Fruit fly (Drosophila melanogaster) whole organism, embryonic: ENCODE data around the gene CG31249.

Experiments used
- psq ChIP-seq: fragments of 200-800 bp; sonication (Bioruptor generic); optimal IDR thresholded peaks from 2 replicates; lab custom pipeline; 2017; ENCODE audit warnings: missing biosample characterization, missing genetic modification characterization
- ranshi ChIP-seq: fragments of 200-800 bp; sonication (Bioruptor generic); IDR thresholded peaks from 2 replicates; pipeline ENCODE4 v1.3.6; 2022; ENCODE audit warnings: missing biosample characterization, missing genetic modification characterization

DNA sequence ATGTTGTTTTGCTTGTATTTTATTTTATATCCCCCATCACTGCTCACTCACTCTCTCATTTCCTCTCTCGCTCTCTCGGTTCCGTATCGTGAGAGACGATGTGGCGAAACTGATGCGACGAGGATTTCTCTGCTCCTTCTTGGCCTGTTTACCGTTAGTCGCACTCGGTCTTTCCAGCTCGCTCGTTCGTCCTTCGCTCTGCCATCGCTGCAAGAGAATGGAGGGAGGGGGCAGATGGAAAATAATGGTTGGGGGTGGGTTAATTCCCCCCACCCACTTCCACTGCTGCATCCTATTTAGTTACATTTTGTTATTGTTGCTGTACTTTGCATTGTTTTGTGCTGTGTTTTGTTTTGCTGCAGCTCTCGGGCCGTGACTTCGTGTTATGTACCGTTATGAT lies 33.0 kb downstream of the CG31249 start:
- TF ChIP-seq ranshi (GFP tag; lab: Robert Waterston, UW) (no peak), psq (GFP tag; lab: Kevin White, UChicago) (no peak)
